Worm (Caenorhabditis elegans) whole organism, L2 larva: ENCODE measurements around the gene ztf-13.

Experiments
- C34F6.9 ChIP-seq: fragments of 150-350 bp; optimal IDR thresholded peaks from 2 replicates; lab custom pipeline; 2014; ENCODE audit warnings: missing biosample characterization, missing genetic modification characterization
- F13H6.1 ChIP-seq: sonication (generic microtip); optimal IDR thresholded peaks from 2 replicates; lab custom pipeline; 2016; ENCODE audit warnings: missing genetic modification characterization, missing compliant biosample characterization
- R02D3.7 ChIP-seq: fragments of 150-350 bp; optimal IDR thresholded peaks from 2 replicates; lab custom pipeline; 2014; ENCODE audit warnings: missing biosample characterization, missing genetic modification characterization
- Y55F3AM.14 ChIP-seq: fragments of 200-800 bp; sonication (Bioruptor generic); optimal IDR thresholded peaks from 2 replicates; lab custom pipeline; 2018; ENCODE audit warnings: mild to moderate bottlenecking, missing genetic modification characterization, missing compliant biosample characterization
- ZK546.5 ChIP-seq: sonication (generic microtip); optimal IDR thresholded peaks from 2 replicates; lab custom pipeline; 2017; ENCODE audit warnings: missing biosample characterization, missing genetic modification characterization
- alr-1 ChIP-seq: fragments of 150-350 bp; optimal IDR thresholded peaks from 2 replicates; lab custom pipeline; 2014; ENCODE audit warnings: missing biosample characterization, missing genetic modification characterization
- aly-2 ChIP-seq: fragments of 150-350 bp; optimal IDR thresholded peaks from 2 replicates; lab custom pipeline; 2014; ENCODE audit warnings: missing biosample characterization, missing genetic modification characterization
- ama-1 ChIP-seq: fragments of 150-350 bp; optimal IDR thresholded peaks from 2 replicates; lab custom pipeline; 2018; ENCODE audit warnings: inconsistent platforms
- blmp-1 ChIP-seq: sonication (generic microtip); optimal IDR thresholded peaks from 2 replicates; lab custom pipeline; 2017; ENCODE audit warnings: missing genetic modification characterization, mild to moderate bottlenecking, missing compliant biosample characterization, antibody characterized with exemption, moderate library complexity; ENCODE audit not compliant: insufficient read depth
- ceh-16 ChIP-seq: fragments of 150-350 bp; optimal IDR thresholded peaks from 2 replicates; lab custom pipeline; 2014; ENCODE audit warnings: missing biosample characterization, missing genetic modification characterization
- ceh-82 ChIP-seq: fragments of 150-350 bp; optimal IDR thresholded peaks from 2 replicates; lab custom pipeline; 2014; ENCODE audit warnings: missing biosample characterization, missing genetic modification characterization
- crh-2 ChIP-seq: sonication (generic microtip); optimal IDR thresholded peaks from 2 replicates; lab custom pipeline; 2017; ENCODE audit warnings: missing biosample characterization, missing genetic modification characterization
- dmd-4 ChIP-seq: sonication (generic microtip); optimal IDR thresholded peaks from 2 replicates; lab custom pipeline; 2017; ENCODE audit warnings: missing biosample characterization, missing genetic modification characterization
- egl-27 ChIP-seq: sonication (generic microtip); optimal IDR thresholded peaks from 3 replicates; lab custom pipeline; 2017; ENCODE audit warnings: missing biosample characterization, missing genetic modification reagents, missing genetic modification characterization
- elt-1 ChIP-seq: fragments of 150-350 bp; optimal IDR thresholded peaks from 2 replicates; lab custom pipeline; 2014; ENCODE audit warnings: missing biosample characterization, missing genetic modification characterization
- elt-3 ChIP-seq: sonication (generic microtip); optimal IDR thresholded peaks from 2 replicates; lab custom pipeline; 2017; ENCODE audit warnings: missing biosample characterization, missing genetic modification characterization
- fos-1 ChIP-seq: fragments of 150-350 bp; optimal IDR thresholded peaks from 2 replicates; lab custom pipeline; 2014; ENCODE audit warnings: missing biosample characterization, missing genetic modification characterization
- gmeb-1 ChIP-seq: fragments of 150-350 bp; optimal IDR thresholded peaks from 2 replicates; lab custom pipeline; 2014; ENCODE audit warnings: missing biosample characterization, missing genetic modification characterization
- lin-11 ChIP-seq: fragments of 150-350 bp; sonication (generic microtip); optimal IDR thresholded peaks from 2 replicates; lab custom pipeline; 2014; ENCODE audit warnings: missing biosample characterization, missing genetic modification characterization, inconsistent platforms, mixed read lengths
- lin-13 ChIP-seq: fragments of 150-350 bp; optimal IDR thresholded peaks from 2 replicates; lab custom pipeline; 2014; ENCODE audit warnings: missing biosample characterization, missing genetic modification reagents, missing genetic modification characterization
- lin-39 ChIP-seq: fragments of 150-350 bp; optimal IDR thresholded peaks from 2 replicates; lab custom pipeline; 2014; ENCODE audit warnings: missing biosample characterization, missing genetic modification reagents, missing genetic modification characterization
- lsy-2 ChIP-seq, 2 experiments: fragments of 150-350 bp in 1 of 2; sonication (generic microtip) in 1 of 2; optimal IDR thresholded peaks; 2 replicates each; lab custom pipeline; 2014 to 2017; ENCODE audit warnings: missing biosample characterization in 2 of 2, missing genetic modification characterization in 2 of 2
- mab-5 ChIP-seq: fragments of 150-350 bp; optimal IDR thresholded peaks from 2 replicates; lab custom pipeline; 2014; ENCODE audit warnings: missing biosample characterization, missing genetic modification characterization
- mbf-1 ChIP-seq: sonication (generic microtip); optimal IDR thresholded peaks from 2 replicates; lab custom pipeline; 2017; ENCODE audit warnings: missing biosample characterization, missing genetic modification characterization
- mdl-1 ChIP-seq, 2 experiments: fragments of 150-350 bp in 1 of 2; sonication (generic microtip) in 1 of 2; optimal IDR thresholded peaks; 2 replicates each; lab custom pipeline; 2017; ENCODE audit warnings: missing biosample characterization in 2 of 2, missing genetic modification characterization in 2 of 2
- nhr-10 ChIP-seq: sonication (generic microtip); optimal IDR thresholded peaks from 2 replicates; lab custom pipeline; 2017; ENCODE audit warnings: missing biosample characterization, missing genetic modification characterization
- nhr-11 ChIP-seq: fragments of 150-350 bp; optimal IDR thresholded peaks from 2 replicates; lab custom pipeline; 2014; ENCODE audit warnings: missing biosample characterization, missing genetic modification characterization
- nhr-12 ChIP-seq: fragments of 150-350 bp; optimal IDR thresholded peaks from 2 replicates; lab custom pipeline; 2014; ENCODE audit warnings: missing biosample characterization, missing genetic modification characterization
- nhr-129 ChIP-seq: fragments of 150-350 bp; optimal IDR thresholded peaks from 2 replicates; lab custom pipeline; 2014; ENCODE audit warnings: missing biosample characterization, missing genetic modification characterization
- nhr-21 ChIP-seq: fragments of 150-350 bp; optimal IDR thresholded peaks from 2 replicates; lab custom pipeline; 2014; ENCODE audit warnings: missing biosample characterization, missing genetic modification characterization
- nhr-23 ChIP-seq: fragments of 150-350 bp; optimal IDR thresholded peaks from 2 replicates; lab custom pipeline; 2014; ENCODE audit warnings: missing biosample characterization, missing genetic modification reagents, missing genetic modification characterization
- nhr-237 ChIP-seq: fragments of 150-350 bp; optimal IDR thresholded peaks from 2 replicates; lab custom pipeline; 2014; ENCODE audit warnings: missing biosample characterization, missing genetic modification characterization
- nhr-25 ChIP-seq: fragments of 150-350 bp; sonication (generic microtip); optimal IDR thresholded peaks from 3 replicates; lab custom pipeline; 2014; ENCODE audit warnings: missing biosample characterization, missing genetic modification characterization
- nhr-6 ChIP-seq: fragments of 150-350 bp; optimal IDR thresholded peaks from 2 replicates; lab custom pipeline; 2014; ENCODE audit warnings: missing biosample characterization, missing genetic modification characterization
- nhr-77 ChIP-seq: fragments of 150-350 bp; optimal IDR thresholded peaks from 2 replicates; lab custom pipeline; 2014; ENCODE audit warnings: missing biosample characterization, missing genetic modification characterization
- peb-1 ChIP-seq: fragments of 150-350 bp; optimal IDR thresholded peaks from 2 replicates; lab custom pipeline; 2014; ENCODE audit warnings: missing biosample characterization, missing genetic modification characterization
- sem-4 ChIP-seq: fragments of 150-350 bp; optimal IDR thresholded peaks from 2 replicates; lab custom pipeline; 2014; ENCODE audit warnings: missing biosample characterization, missing genetic modification reagents, missing genetic modification characterization
- skn-1 ChIP-seq: sonication (generic microtip); optimal IDR thresholded peaks from 2 replicates; lab custom pipeline; 2017; ENCODE audit warnings: missing biosample characterization, missing genetic modification characterization
- sma-3 ChIP-seq: sonication (generic microtip); optimal IDR thresholded peaks from 2 replicates; lab custom pipeline; 2016; ENCODE audit warnings: missing genetic modification reagents, missing genetic modification characterization, missing compliant biosample characterization
- sma-9 ChIP-seq, 2 experiments: fragments of 150-350 bp in 1 of 2; sonication (generic microtip) in 1 of 2; optimal IDR thresholded peaks; 2 replicates each; lab custom pipeline; 2014 to 2016; ENCODE audit warnings: missing genetic modification characterization in 2 of 2, mild to moderate bottlenecking in 1 of 2, missing biosample characterization in 1 of 2, missing compliant biosample characterization in 1 of 2, missing genetic modification reagents in 1 of 2, moderate library complexity in 1 of 2
- snpc-4 ChIP-seq: fragments of 150-350 bp; optimal IDR thresholded peaks from 2 replicates; lab custom pipeline; 2014; ENCODE audit warnings: missing biosample characterization, missing genetic modification characterization
- unc-39 ChIP-seq: fragments of 150-350 bp; optimal IDR thresholded peaks from 2 replicates; lab custom pipeline; 2014; ENCODE audit warnings: missing biosample characterization, missing genetic modification characterization
- unc-55 ChIP-seq: fragments of 150-350 bp; sonication (generic microtip); optimal IDR thresholded peaks from 3 replicates; lab custom pipeline; 2014; ENCODE audit warnings: missing biosample characterization, missing genetic modification reagents, missing genetic modification characterization
- unc-62 ChIP-seq: fragments of 150-350 bp; optimal IDR thresholded peaks from 2 replicates; lab custom pipeline; 2014; ENCODE audit warnings: missing biosample characterization, missing genetic modification reagents, missing genetic modification characterization
- zag-1 ChIP-seq: fragments of 150-350 bp; optimal IDR thresholded peaks from 2 replicates; lab custom pipeline; 2014; ENCODE audit warnings: missing biosample characterization, missing genetic modification characterization
- ztf-1 ChIP-seq: fragments of 200-800 bp; sonication (Bioruptor generic); conservative IDR thresholded peaks from 2 replicates; pipeline ENCODE4 v1.3.6; 2022; ENCODE audit warnings: missing genetic modification characterization, missing compliant biosample characterization
- ztf-11 ChIP-seq: sonication (generic microtip); optimal IDR thresholded peaks from 2 replicates; lab custom pipeline; 2017; ENCODE audit warnings: missing biosample characterization, missing genetic modification characterization
- ztf-4 ChIP-seq: fragments of 150-350 bp; optimal IDR thresholded peaks from 2 replicates; lab custom pipeline; 2014; ENCODE audit warnings: missing biosample characterization, missing genetic modification characterization

ztf-13 gene

DNA sequence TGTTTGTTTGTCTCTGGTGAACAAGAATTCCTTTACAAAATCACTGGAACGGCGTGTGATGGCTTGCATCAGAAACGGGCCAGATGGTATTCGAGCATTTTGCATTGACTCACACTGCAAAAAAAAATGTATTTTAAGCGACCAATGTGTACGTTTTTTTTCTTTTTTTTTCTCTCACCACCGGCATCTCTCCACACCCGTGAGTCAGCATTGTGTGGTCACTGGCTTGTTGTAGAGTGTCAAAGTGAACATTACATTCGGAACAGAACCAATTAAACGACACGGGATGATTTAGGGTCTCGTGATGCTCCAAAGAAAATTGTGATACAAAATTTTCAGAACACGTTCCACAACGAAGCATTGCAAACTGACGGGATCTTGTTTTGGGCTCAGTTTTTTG, 413 bp downstream of the ztf-13 start:
- TF ChIP-seq lin-11 (tag; lab: Kevin White, UChicago) (no peak), nhr-23 (no peak), lin-13 (GFP tag; lab: Kevin White, UChicago) (no peak), ztf-1 (GFP tag; lab: Robert Waterston, UW) (no peak), fos-1 (tag; lab: Kevin White, UChicago) (peak; percentile 48), nhr-129 (tag; lab: Kevin White, UChicago) (peak; percentile 16), aly-2 (tag; lab: Kevin White, UChicago) (no peak), C34F6.9 (tag; lab: Kevin White, UChicago) (peak; percentile 22), snpc-4 (tag; lab: Kevin White, UChicago) (no peak)

DNA sequence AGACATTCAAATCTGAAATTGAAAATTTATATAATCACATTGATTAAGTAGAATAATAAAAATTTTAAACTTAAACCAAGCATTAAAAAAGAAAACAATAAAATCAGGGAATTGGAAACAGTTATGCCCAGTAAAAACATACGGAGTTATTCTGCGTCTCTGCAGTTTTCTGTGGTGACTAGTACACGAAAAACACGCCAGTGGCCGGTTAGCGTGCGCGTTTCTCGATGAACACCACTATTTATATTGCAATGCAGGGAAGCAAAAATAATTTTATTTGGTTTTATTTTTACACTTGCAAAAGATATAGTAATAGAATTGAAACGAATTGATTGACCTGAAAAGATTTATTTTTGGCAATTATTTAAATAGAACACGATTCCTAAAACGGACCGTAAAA, 2.1 kb downstream of the ztf-13 start, which contains the start of gene sec-3:
TSS of gene sec-3 (minus strand) at position 21 of the 400 bp plus-strand sequence.
- TF ChIP-seq nhr-12 (peak; percentile 56), gmeb-1 (peak; percentile 84), nhr-21 (tag; lab: Kevin White, UChicago) (peak; percentile 79), nhr-11 (tag; lab: Kevin White, UChicago) (no peak), nhr-77 (tag; lab: Kevin White, UChicago) (peak; percentile 22), peb-1 (no peak), ceh-16 (tag; lab: Kevin White, UChicago) (peak; percentile 79), alr-1 (no peak), snpc-4 (tag; lab: Kevin White, UChicago) (peak; percentile 59), F13H6.1 (tag; lab: Kevin White, UChicago) (peak; percentile 90), ztf-4 (peak; percentile 77), nhr-6 (tag; lab: Kevin White, UChicago) (peak; percentile 83), nhr-25 (tag; lab: Kevin White, UChicago) (peak; percentile 88), mab-5 (tag; lab: Kevin White, UChicago) (peak; percentile 83), ceh-82 (tag; lab: Kevin White, UChicago) (no peak), lin-11 (tag; lab: Kevin White, UChicago) (peak; percentile 57), unc-55 (GFP tag; lab: Kevin White, UChicago) (peak; percentile 94), dmd-4 (tag; lab: Kevin White, UChicago) (no peak), aly-2 (tag; lab: Kevin White, UChicago) (no peak), lin-13 (GFP tag; lab: Kevin White, UChicago) (peak; percentile 87), mbf-1 (no peak), nhr-129 (tag; lab: Kevin White, UChicago) (peak; percentile 85), blmp-1 (peak; percentile 37), sem-4 (peak; percentile 81), unc-39 (tag; lab: Kevin White, UChicago) (no peak), mdl-1 (tag; optimal IDR thresholded peaks at IDR 0.05; lab: Kevin White, UChicago) (peak in 1 of 2 experiments; percentile 38), sma-9 (GFP tag; optimal IDR thresholded peaks at IDR 0.05; lab: Kevin White, UChicago) (peak; percentile 91), sma-9 (tag; optimal IDR thresholded peaks at IDR 0.05; lab: Kevin White, UChicago) (no peak), ZK546.5 (tag; lab: Kevin White, UChicago) (no peak), nhr-10 (peak; percentile 22), zag-1 (tag; lab: Kevin White, UChicago) (peak; percentile 23), crh-2 (tag; lab: Kevin White, UChicago) (peak; percentile 90), sma-3 (GFP tag; lab: Kevin White, UChicago) (peak; percentile 85), egl-27 (tag; lab: Kevin White, UChicago) (peak; percentile 82), elt-1 (no peak), elt-3 (tag; lab: Kevin White, UChicago) (no peak), unc-62 (GFP tag; lab: Kevin White, UChicago) (no peak), nhr-237 (tag; lab: Kevin White, UChicago) (peak; percentile 13), lin-39 (no peak), Y55F3AM.14 (GFP tag; lab: Kevin White, UChicago) (no peak), lsy-2 (tag; optimal IDR thresholded peaks at IDR 0.05; lab: Kevin White, UChicago) (peak; percentile 80 to 92), fos-1 (tag; lab: Kevin White, UChicago) (peak; percentile 88), R02D3.7 (tag; lab: Kevin White, UChicago) (peak; percentile 39), ama-1 (lab: Kevin White, UChicago) (peak; percentile 43), C34F6.9 (tag; lab: Kevin White, UChicago) (peak; percentile 97), skn-1 (peak; percentile 50), ztf-1 (GFP tag; lab: Robert Waterston, UW) (no peak), ztf-11 (tag; lab: Kevin White, UChicago) (no peak), nhr-23 (no peak)
- TF ChIP-seq, all 48 proteins: peak for 31
